Fruit fly (Drosophila melanogaster) whole organism, prepupa: Measurements from ENCODE around the gene eIF3l.

Experiments
- Blimp-1 ChIP-seq: fragments of 200-800 bp; sonication (Bioruptor generic); optimal IDR thresholded peaks from 3 replicates; lab custom pipeline; 2017; ENCODE audit warnings: missing biosample characterization, missing genetic modification characterization, mild to moderate bottlenecking, moderate library complexity, missing genetic modification reagents
- CG10631 ChIP-seq: fragments of 200-800 bp; sonication (Bioruptor generic); optimal IDR thresholded peaks from 2 replicates; lab custom pipeline; 2016; ENCODE audit warnings: missing biosample characterization, missing genetic modification characterization
- CG10669 ChIP-seq: fragments of 200-800 bp; sonication (Bioruptor generic); optimal IDR thresholded peaks from 3 replicates; lab custom pipeline; 2018; ENCODE audit warnings: missing biosample characterization, mild to moderate bottlenecking, missing genetic modification characterization, moderate library complexity
- CG11762 ChIP-seq: fragments of 200-800 bp; sonication (Bioruptor generic); optimal IDR thresholded peaks from 3 replicates; lab custom pipeline; 2016; ENCODE audit warnings: missing biosample characterization, missing genetic modification characterization; ENCODE audit not compliant: insufficient read depth
- CG11902 ChIP-seq: fragments of 200-800 bp; sonication (Bioruptor generic); optimal IDR thresholded peaks from 3 replicates; lab custom pipeline; 2016; ENCODE audit warnings: missing biosample characterization, missing genetic modification characterization
- CG15336 ChIP-seq: fragments of 200-800 bp; sonication (Bioruptor generic); IDR thresholded peaks from 2 replicates; pipeline ENCODE4 v1.3.6; 2022; ENCODE audit warnings: missing biosample characterization, missing genetic modification characterization
- CG1621 ChIP-seq: fragments of 200-800 bp; sonication (Bioruptor generic); optimal IDR thresholded peaks from 3 replicates; lab custom pipeline; 2018; ENCODE audit warnings: missing biosample characterization, mild to moderate bottlenecking, missing genetic modification characterization
- CG16779 ChIP-seq: fragments of 200-800 bp; sonication (Bioruptor generic); optimal IDR thresholded peaks from 3 replicates; lab custom pipeline; 2017; ENCODE audit warnings: missing biosample characterization, mild to moderate bottlenecking, missing genetic modification characterization
- CG3032 ChIP-seq: fragments of 200-800 bp; optimal IDR thresholded peaks from 2 replicates; lab custom pipeline; 2019; ENCODE audit warnings: missing biosample characterization, mild to moderate bottlenecking, missing genetic modification characterization, moderate library complexity
- CG32006 ChIP-seq: fragments of 200-800 bp; sonication (Bioruptor generic); optimal IDR thresholded peaks from 3 replicates; lab custom pipeline; 2017; ENCODE audit warnings: missing biosample characterization, mild to moderate bottlenecking, missing genetic modification characterization
- CG34406 ChIP-seq: fragments of 200-800 bp; sonication (Bioruptor generic); optimal IDR thresholded peaks from 3 replicates; lab custom pipeline; 2016; ENCODE audit warnings: missing biosample characterization, missing genetic modification characterization
- CG4318 ChIP-seq: fragments of 200-800 bp; sonication (Bioruptor generic); optimal IDR thresholded peaks from 3 replicates; lab custom pipeline; 2017; ENCODE audit warnings: missing biosample characterization, mild to moderate bottlenecking, missing genetic modification characterization
- CG6163 ChIP-seq: fragments of 200-800 bp; sonication (Bioruptor generic); IDR thresholded peaks from 3 replicates; pipeline ENCODE4 v1.3.6; 2022; ENCODE audit warnings: missing biosample characterization, missing genetic modification characterization
- CG6276 ChIP-seq: fragments of 200-800 bp; sonication (Bioruptor generic); optimal IDR thresholded peaks from 2 replicates; lab custom pipeline; 2017; ENCODE audit warnings: missing biosample characterization, mild to moderate bottlenecking, missing genetic modification characterization
- CG6792 ChIP-seq: fragments of 200-800 bp; sonication (Bioruptor generic); optimal IDR thresholded peaks from 3 replicates; lab custom pipeline; 2016; ENCODE audit warnings: missing biosample characterization, missing genetic modification characterization
- CG6808 ChIP-seq: fragments of 200-800 bp; sonication (Bioruptor generic); optimal IDR thresholded peaks from 3 replicates; lab custom pipeline; 2017; ENCODE audit warnings: missing biosample characterization, missing genetic modification characterization, mild to moderate bottlenecking, moderate library complexity, missing genetic modification reagents
- CG6854 ChIP-seq: fragments of 200-800 bp; sonication (Bioruptor generic); optimal IDR thresholded peaks from 2 replicates; lab custom pipeline; 2017; ENCODE audit warnings: missing biosample characterization, mild to moderate bottlenecking, missing genetic modification characterization
- CG7368 ChIP-seq: fragments of 200-800 bp; sonication (Bioruptor generic); optimal IDR thresholded peaks from 3 replicates; lab custom pipeline; 2016; ENCODE audit warnings: missing biosample characterization, missing genetic modification characterization
- CG8119 ChIP-seq: fragments of 200-800 bp; sonication (Bioruptor generic); IDR thresholded peaks from 3 replicates; pipeline ENCODE4 v1.3.6; 2022; ENCODE audit warnings: missing biosample characterization, missing genetic modification characterization
- CG8319 ChIP-seq: fragments of 200-800 bp; sonication (Bioruptor generic); optimal IDR thresholded peaks from 3 replicates; lab custom pipeline; 2016; ENCODE audit warnings: missing biosample characterization, missing genetic modification characterization
- CG9139 ChIP-seq: fragments of 200-800 bp; sonication (Bioruptor generic); optimal IDR thresholded peaks from 3 replicates; lab custom pipeline; 2017; ENCODE audit warnings: missing biosample characterization, mild to moderate bottlenecking, missing genetic modification characterization
- Eip75B ChIP-seq: fragments of 200-800 bp; sonication (Bioruptor generic); optimal IDR thresholded peaks from 3 replicates; lab custom pipeline; 2016; ENCODE audit warnings: missing biosample characterization, missing genetic modification characterization
- Eip78C ChIP-seq: fragments of 200-800 bp; sonication (Bioruptor generic); peaks from one replicate; lab custom pipeline; 2016; ENCODE audit warnings: missing biosample characterization, missing genetic modification characterization
- Eip93F ChIP-seq: fragments of 200-800 bp; sonication (Bioruptor generic); optimal IDR thresholded peaks from 2 replicates; lab custom pipeline; 2016; ENCODE audit warnings: missing biosample characterization, mild to moderate bottlenecking, missing genetic modification characterization
- Ets21C ChIP-seq: fragments of 200-800 bp; sonication (Bioruptor generic); optimal IDR thresholded peaks from 3 replicates; lab custom pipeline; 2016; ENCODE audit warnings: missing biosample characterization, missing genetic modification characterization
- Gug ChIP-seq: fragments of 200-800 bp; sonication (Bioruptor generic); IDR thresholded peaks from 2 replicates; pipeline ENCODE4 v1.3.6; 2022; ENCODE audit warnings: missing biosample characterization, missing genetic modification characterization
- Hr38 ChIP-seq: sonication (Bioruptor generic); optimal IDR thresholded peaks from 2 replicates; lab custom pipeline; 2016; ENCODE audit warnings: missing biosample characterization, missing genetic modification characterization
- Hr39 ChIP-seq: fragments of 200-800 bp; sonication (Bioruptor generic); optimal IDR thresholded peaks from 2 replicates; lab custom pipeline; 2016; ENCODE audit warnings: missing biosample characterization, missing genetic modification characterization
- Hr4 ChIP-seq: fragments of 200-800 bp; sonication (Bioruptor generic); optimal IDR thresholded peaks from 3 replicates; lab custom pipeline; 2016; ENCODE audit warnings: missing biosample characterization, missing genetic modification characterization
- Lpt ChIP-seq: fragments of 200-800 bp; sonication (Bioruptor generic); optimal IDR thresholded peaks from 3 replicates; lab custom pipeline; 2016; ENCODE audit warnings: missing biosample characterization, missing genetic modification characterization
- Met ChIP-seq: fragments of 200-800 bp; sonication (Bioruptor generic); optimal IDR thresholded peaks from 3 replicates; lab custom pipeline; 2016; ENCODE audit warnings: missing biosample characterization, missing genetic modification characterization
- OdsH ChIP-seq: fragments of 200-800 bp; sonication (Bioruptor generic); optimal IDR thresholded peaks from 3 replicates; lab custom pipeline; 2016; ENCODE audit warnings: missing biosample characterization, missing genetic modification characterization
- Sox102F ChIP-seq: fragments of 200-800 bp; sonication (Bioruptor generic); optimal IDR thresholded peaks from 2 replicates; lab custom pipeline; 2016; ENCODE audit warnings: missing biosample characterization, mild to moderate bottlenecking, missing genetic modification characterization
- Sox14 ChIP-seq: fragments of 200-800 bp; sonication (Bioruptor generic); optimal IDR thresholded peaks from 3 replicates; lab custom pipeline; 2016; ENCODE audit warnings: missing biosample characterization, missing genetic modification characterization
- Sox15 ChIP-seq: fragments of 200-800 bp; sonication (Bioruptor generic); optimal IDR thresholded peaks from 3 replicates; lab custom pipeline; 2016; ENCODE audit warnings: missing biosample characterization, missing genetic modification characterization
- achi ChIP-seq: fragments of 200-800 bp; sonication (Bioruptor generic); optimal IDR thresholded peaks from 3 replicates; lab custom pipeline; 2016; ENCODE audit warnings: missing biosample characterization, missing genetic modification characterization
- cyc ChIP-seq: fragments of 200-800 bp; sonication (Bioruptor generic); optimal IDR thresholded peaks from 3 replicates; lab custom pipeline; 2016; ENCODE audit warnings: missing biosample characterization, missing genetic modification characterization
- dac ChIP-seq: fragments of 200-800 bp; sonication (Bioruptor generic); optimal IDR thresholded peaks from 2 replicates; lab custom pipeline; 2017; ENCODE audit warnings: missing biosample characterization, mild to moderate bottlenecking, missing genetic modification characterization
- dsx ChIP-seq: fragments of 200-800 bp; optimal IDR thresholded peaks from 3 replicates; lab custom pipeline; 2019; ENCODE audit warnings: missing biosample characterization, mild to moderate bottlenecking, missing genetic modification characterization, moderate library complexity; ENCODE audit not compliant: poor library complexity, severe bottlenecking
- eg ChIP-seq: fragments of 200-800 bp; sonication (Bioruptor generic); IDR thresholded peaks from 3 replicates; pipeline ENCODE4 v1.3.6; 2022; ENCODE audit warnings: missing biosample characterization, missing genetic modification characterization
- esn ChIP-seq: fragments of 200-800 bp; sonication (Bioruptor generic); optimal IDR thresholded peaks from 2 replicates; lab custom pipeline; 2016; ENCODE audit warnings: missing biosample characterization, mild to moderate bottlenecking, missing genetic modification characterization, moderate library complexity
- fd85E ChIP-seq: fragments of 200-800 bp; sonication (Bioruptor generic); optimal IDR thresholded peaks from 3 replicates; lab custom pipeline; 2016; ENCODE audit warnings: missing biosample characterization, missing genetic modification characterization
- fkh ChIP-seq: fragments of 200-800 bp; sonication (Bioruptor generic); optimal IDR thresholded peaks from 3 replicates; lab custom pipeline; 2017; ENCODE audit warnings: missing biosample characterization, mild to moderate bottlenecking, missing genetic modification characterization, moderate library complexity
- ss ChIP-seq, 2 experiments: fragments of 200-800 bp; sonication (Bioruptor generic); optimal IDR thresholded peaks; 2 replicates in 1 of 2; 3 replicates in 1 of 2; lab custom pipeline; 2017 to 2018; ENCODE audit warnings: mild to moderate bottlenecking in 2 of 2, missing biosample characterization in 2 of 2, missing genetic modification characterization in 2 of 2, moderate library complexity in 1 of 2
- svp ChIP-seq: fragments of 200-800 bp; sonication (Bioruptor generic); peaks from one replicate; lab custom pipeline; 2016; ENCODE audit warnings: missing biosample characterization, missing genetic modification characterization
- topi ChIP-seq: fragments of 200-800 bp; sonication (Bioruptor generic); optimal IDR thresholded peaks from 3 replicates; lab custom pipeline; 2016; ENCODE audit warnings: missing biosample characterization, missing genetic modification characterization
- vri ChIP-seq: fragments of 200-800 bp; sonication (Bioruptor generic); optimal IDR thresholded peaks from 3 replicates; lab custom pipeline; 2016; ENCODE audit warnings: missing biosample characterization, mild to moderate bottlenecking, missing genetic modification characterization

eIF3l gene

DNA sequence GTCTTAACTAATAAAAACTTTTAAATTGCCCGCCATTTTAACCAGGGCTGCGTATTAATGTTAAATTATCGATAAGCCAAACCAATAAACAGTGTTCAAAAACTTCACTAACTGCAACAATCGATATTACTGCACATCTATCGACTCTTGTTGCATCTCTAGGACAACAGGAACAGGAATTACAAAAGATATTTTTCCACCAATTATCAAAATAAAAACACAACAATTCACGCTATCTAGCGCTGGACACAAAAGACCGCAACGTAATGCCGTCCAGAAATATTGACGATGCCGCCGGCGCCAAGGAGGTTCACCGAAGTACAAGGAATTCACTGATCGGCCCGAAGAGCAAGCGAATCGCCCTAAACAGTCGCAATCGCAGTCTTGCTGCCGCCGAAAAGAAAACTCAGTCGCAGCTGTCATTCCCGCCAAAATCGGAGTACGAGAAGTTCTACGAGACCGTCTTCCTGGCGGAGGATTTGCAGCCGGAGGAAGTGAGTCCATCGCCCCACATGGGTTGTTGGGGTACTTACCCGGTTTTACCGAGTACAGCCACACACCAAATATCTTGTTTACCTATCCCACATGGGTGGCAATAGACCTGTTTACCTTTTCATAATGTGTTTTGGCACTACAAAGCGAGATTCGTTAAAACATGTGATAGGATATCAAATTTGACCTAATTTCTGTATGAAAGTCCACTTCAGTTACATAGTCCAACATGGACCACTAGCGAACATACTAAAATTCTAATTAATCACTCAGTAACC, 29.7 kb downstream of the eIF3l start, which contains the start of gene vers (continued):
- no peak for TF ChIP-seq CG8319
- TF ChIP-seq Eip75B (GFP tag; lab: Kevin White, UChicago): no peak
- TF ChIP-seq Sox102F (GFP tag; lab: Kevin White, UChicago): no peak
- TF ChIP-seq CG6854 (GFP tag; lab: Kevin White, UChicago): no peak
- TF ChIP-seq Eip78C (GFP tag; lab: Kevin White, UChicago): peak; percentile 21
- TF ChIP-seq Hr38 (GFP tag; lab: Kevin White, UChicago): no peak
- TF ChIP-seq, all 60 proteins: peak for 6

DNA sequence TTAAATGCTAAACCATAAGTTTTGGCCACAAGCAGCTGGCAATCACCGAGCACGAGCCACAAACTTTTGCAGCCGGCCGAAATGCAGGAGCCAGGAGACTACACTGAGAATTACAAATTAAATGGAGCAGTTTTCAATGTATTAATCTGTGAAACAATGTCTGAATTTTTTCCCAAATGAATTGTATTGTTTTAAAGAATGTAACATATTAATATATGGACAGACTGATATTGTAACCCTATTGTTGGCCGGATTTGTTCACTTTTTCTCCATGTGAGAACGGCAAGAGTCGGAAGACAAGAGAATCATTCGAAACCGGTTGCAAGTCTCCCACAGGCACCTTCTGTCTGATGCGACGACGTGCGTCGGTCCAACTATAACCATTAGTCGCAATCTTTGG, 30.8 kb downstream of the eIF3l start:
- TF ChIP-seq esn: peak; percentile 96
- peak; percentile 91 for TF ChIP-seq CG6792 (GFP tag; lab: Kevin White, UChicago)
- TF ChIP-seq CG8119 (GFP tag; lab: Robert Waterston, UW): peak; percentile 79; the same call in 2 of the 3 replicates
- peak; percentile 90 for TF ChIP-seq Eip93F (GFP tag; lab: Kevin White, UChicago)
- peak; percentile 80 for TF ChIP-seq CG9139 (GFP tag; lab: Kevin White, UChicago)
- TF ChIP-seq Sox14: peak; percentile 93
- TF ChIP-seq fd85E (GFP tag; lab: Kevin White, UChicago): peak; percentile 61
- TF ChIP-seq CG6854 (GFP tag; lab: Kevin White, UChicago): peak; percentile 88
- peak; percentile 81 for TF ChIP-seq CG11902 (GFP tag; lab: Kevin White, UChicago)
- peak; percentile 89 for TF ChIP-seq CG1621 (tag; lab: Kevin White, UChicago)
- peak; percentile 74 for TF ChIP-seq CG15336 (GFP tag; lab: Robert Waterston, UW)
- peak; percentile 85 for TF ChIP-seq CG34406 (GFP tag; lab: Kevin White, UChicago)
- TF ChIP-seq CG10631 (GFP tag; lab: Kevin White, UChicago): peak; percentile 92
- TF ChIP-seq dsx (GFP tag; lab: Kevin White, UChicago): peak; percentile 91
- TF ChIP-seq achi (GFP tag; lab: Kevin White, UChicago): peak; percentile 89
- peak; percentile 76 for TF ChIP-seq Lpt (GFP tag; lab: Kevin White, UChicago)
- peak; percentile 89 for TF ChIP-seq Eip75B (GFP tag; lab: Kevin White, UChicago)
- peak; percentile 98 for TF ChIP-seq Eip78C (GFP tag; lab: Kevin White, UChicago)
- TF ChIP-seq CG11762 (GFP tag; lab: Kevin White, UChicago): peak; percentile 77
- peak; percentile 72 for TF ChIP-seq CG16779 (tag; lab: Kevin White, UChicago)
- peak; percentile 89 for TF ChIP-seq vri (GFP tag; lab: Kevin White, UChicago)
- peak; percentile 85 for TF ChIP-seq Ets21C
- peak; percentile 72 for TF ChIP-seq CG32006
- peak; percentile 95 for TF ChIP-seq Met (GFP tag; lab: Kevin White, UChicago)
- TF ChIP-seq Gug (GFP tag; lab: Robert Waterston, UW): peak; percentile 67
- peak; percentile 89 for TF ChIP-seq CG3032 (tag; lab: Kevin White, UChicago)
- TF ChIP-seq Sox15 (GFP tag; lab: Kevin White, UChicago): peak; percentile 69
- TF ChIP-seq CG6163 (GFP tag; lab: Robert Waterston, UW): peak; percentile 93
- TF ChIP-seq CG10669: peak; percentile 86
- peak; percentile 17 for TF ChIP-seq CG4318
- no peak for TF ChIP-seq Hr38 (GFP tag; lab: Kevin White, UChicago)
- TF ChIP-seq CG6276 (GFP tag; lab: Kevin White, UChicago): no peak
- no peak for TF ChIP-seq fkh (GFP tag; lab: Kevin White, UChicago)
- TF ChIP-seq dac (GFP tag; lab: Kevin White, UChicago): peak; percentile 48
- TF ChIP-seq CG7368: peak; percentile 81
- peak; percentile 50 for TF ChIP-seq Hr4 (GFP tag; lab: Kevin White, UChicago)
- TF ChIP-seq svp (GFP tag; lab: Kevin White, UChicago): peak; percentile 97
- peak; percentile 93 for TF ChIP-seq cyc
- peak; percentile 92 for TF ChIP-seq Hr39 (GFP tag; lab: Kevin White, UChicago)
- peak; percentile 85 for TF ChIP-seq OdsH (GFP tag; lab: Kevin White, UChicago)
- TF ChIP-seq eg (GFP tag; lab: Robert Waterston, UW): peak; percentile 75
- TF ChIP-seq Sox102F (GFP tag; lab: Kevin White, UChicago): peak; percentile 96
- peak; percentile 81 for TF ChIP-seq CG6808
- TF ChIP-seq topi (GFP tag; lab: Kevin White, UChicago): peak; percentile 94
- peak; percentile 89 to 90 for TF ChIP-seq ss (GFP tag; optimal IDR thresholded peaks at IDR 0.05; lab: Kevin White, UChicago)
- TF ChIP-seq Blimp-1 (GFP tag; lab: Kevin White, UChicago): peak; percentile 79
